Fruit fly (Drosophila melanogaster) Kc167 (cell line): ENCODE data around the gene ThrRS.

Source experiments
- Myc ChIP-seq: fragments of >200 bp; optimal IDR thresholded peaks from 2 replicates; lab custom pipeline; 2017; ENCODE audit warnings: missing external identifiers
- Sin3A ChIP-seq: fragments of >200 bp; optimal IDR thresholded peaks from 2 replicates; lab custom pipeline; 2018; ENCODE audit warnings: missing external identifiers
- h ChIP-seq: fragments of >200 bp; optimal IDR thresholded peaks from 3 replicates; lab custom pipeline; 2018; ENCODE audit warnings: missing external identifiers
- insv ChIP-seq: fragments of >200 bp; optimal IDR thresholded peaks from 3 replicates; lab custom pipeline; 2018; ENCODE audit warnings: missing external identifiers
- psq ChIP-seq: fragments of >200 bp; optimal IDR thresholded peaks from 2 replicates; lab custom pipeline; 2017; ENCODE audit warnings: missing external identifiers

DNA sequence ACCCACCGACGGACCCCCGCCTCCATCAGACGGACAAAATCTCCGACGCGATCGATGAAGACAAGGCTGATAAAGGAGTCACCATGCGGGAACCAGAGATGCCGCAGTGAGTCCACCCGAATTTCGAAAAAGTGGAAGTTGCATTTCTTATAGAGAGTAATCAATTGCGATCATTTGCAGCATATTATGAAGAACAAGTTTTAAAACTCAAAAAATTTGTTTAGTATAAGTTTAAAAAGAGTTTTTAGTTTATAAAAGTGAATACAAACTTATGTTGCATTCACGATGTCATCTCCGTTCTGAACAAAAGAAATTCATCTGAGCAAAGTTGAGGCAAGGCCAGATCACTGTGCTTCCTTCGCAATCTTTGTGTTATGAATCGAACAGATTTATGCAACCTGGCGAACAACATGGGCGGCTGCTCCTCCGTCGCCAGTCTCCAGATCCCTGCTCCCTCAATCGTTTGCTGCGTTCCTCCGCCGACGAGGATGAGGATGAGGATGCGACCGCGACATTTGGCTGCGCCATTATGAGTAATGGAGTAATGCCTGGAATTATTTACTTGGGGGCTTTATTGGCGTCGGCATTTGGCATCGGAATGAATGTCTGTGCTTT is 9.5 kb downstream of the ThrRS start:
- TF ChIP-seq h (lab: Kevin White, UChicago): no peak
- TF ChIP-seq Myc (lab: Kevin White, UChicago): no peak
- no peak for TF ChIP-seq insv
- TF ChIP-seq Sin3A (lab: Kevin White, UChicago): no peak
- no peak for TF ChIP-seq psq (lab: Kevin White, UChicago)
